Worm (Caenorhabditis elegans): ENCODE results near the gene pigw-1.

ce11 chrII:2834105-2834504 lies 50.6 kb downstream of the pigw-1 start:
- TF ChIP-seq ztf-29 (GFP tag; IDR thresholded peaks at IDR 0.05) = no peak
- TF ChIP-seq tab-1 (GFP tag; IDR thresholded peaks at IDR 0.05) = no peak

Measured in whole organism, midembryonic.